Worm (Caenorhabditis elegans): Measurements from ENCODE around the gene ckb-4.

The ckb-4 gene

ce11 chrV:2109295-2109694 lies at the start of gene ckb-4 (continued):
- no peak for TF ChIP-seq fos-1 (tag; optimal IDR thresholded peaks at IDR 0.05)
- no peak for TF ChIP-seq tlp-1 (tag; optimal IDR thresholded peaks at IDR 0.05)
- no peak for TF ChIP-seq elt-2 (tag; optimal IDR thresholded peaks at IDR 0.05)
- TF ChIP-seq ces-1 (GFP tag; optimal IDR thresholded peaks at IDR 0.05) = no peak
- TF ChIP-seq zip-4 (GFP tag; optimal IDR thresholded peaks at IDR 0.05) = no peak
- peak; percentile 13 for TF ChIP-seq lin-13 (GFP tag; optimal IDR thresholded peaks at IDR 0.05)
- TF ChIP-seq pag-3 (tag; optimal IDR thresholded peaks at IDR 0.05; ENCODE audit: borderline replicate concordance, insufficient read depth) = no peak
- TF ChIP-seq nhr-85 (tag) = peak; percentile 47
- TF ChIP-seq ceh-90 (tag; optimal IDR thresholded peaks at IDR 0.05) = no peak
- TF ChIP-seq mef-2 (tag; optimal IDR thresholded peaks at IDR 0.05) = no peak

ce11 chrV:2156830-2157229 lies 47.6 kb upstream of the ckb-4 start, which contains the start of gene srbc-22:
Gene srbc-22, plus strand, starts transcription at chrV:2157130.
- TF ChIP-seq lin-13 (GFP tag; optimal IDR thresholded peaks at IDR 0.05) (no peak), C34B4.2 (tag; optimal IDR thresholded peaks at IDR 0.05) (no peak), swsn-7 (tag; optimal IDR thresholded peaks at IDR 0.05) (no peak), mef-2 (tag; optimal IDR thresholded peaks at IDR 0.05) (no peak), sptf-1 (tag; optimal IDR thresholded peaks at IDR 0.05) (no peak), nhr-11 (tag; optimal IDR thresholded peaks at IDR 0.05) (no peak), nhr-19 (GFP tag; conservative IDR thresholded peaks at IDR 0.05) (no peak), nhr-76 (tag; optimal IDR thresholded peaks at IDR 0.05) (no peak), mab-9 (GFP tag; IDR thresholded peaks at IDR 0.05) (no peak), nhr-84 (tag; optimal IDR thresholded peaks at IDR 0.05) (no peak), C04F5.9 (tag; optimal IDR thresholded peaks at IDR 0.05) (no peak), unc-62 (GFP tag; optimal IDR thresholded peaks at IDR 0.05) (no peak), hlh-4 (tag; optimal IDR thresholded peaks at IDR 0.05) (no peak), ets-5 (GFP tag; IDR thresholded peaks at IDR 0.05) (no peak), efl-1 (optimal IDR thresholded peaks at IDR 0.05) (no peak), efl-1 (GFP tag; optimal IDR thresholded peaks at IDR 0.05 in 1 of 2) (no peak), nhr-28 (tag; optimal IDR thresholded peaks at IDR 0.05) (no peak), rnt-1 (tag; optimal IDR thresholded peaks at IDR 0.05) (no peak), nhr-90 (tag; optimal IDR thresholded peaks at IDR 0.05; ENCODE audit: poor library complexity) (no peak), unc-86 (tag; optimal IDR thresholded peaks at IDR 0.05) (no peak), tbx-2 (tag; optimal IDR thresholded peaks at IDR 0.05) (no peak)

- TF ChIP-seq unc-130 (tag; optimal IDR thresholded peaks at IDR 0.05) (no peak), efl-1 (optimal IDR thresholded peaks at IDR 0.05) (no peak), efl-1 (GFP tag; optimal IDR thresholded peaks at IDR 0.05 in 1 of 2) (peak in 1 of 2 experiments; percentile 12)
Measured at ce11 chrV:2155232-2155631, 46.0 kb upstream of the ckb-4 start, which contains the start of gene srbc-21. Gene srbc-21, plus strand, starts transcription at chrV:2155532.

ce11 chrV:2153274-2153673 lies 44.0 kb upstream of the ckb-4 start, which contains the start of gene srbc-23:
Gene srbc-23, plus strand, starts transcription at chrV:2153574.
- no peak for TF ChIP-seq irx-1 (tag; optimal IDR thresholded peaks at IDR 0.05)
- TF ChIP-seq fkh-4 (tag; optimal IDR thresholded peaks at IDR 0.05; ENCODE audit: borderline replicate concordance) = no peak
- no peak for TF ChIP-seq nhr-237 (tag; optimal IDR thresholded peaks at IDR 0.05)
- TF ChIP-seq unc-98 (GFP tag; IDR thresholded peaks at IDR 0.05) = no peak
- TF ChIP-seq Y116A8C.19 (tag; optimal IDR thresholded peaks at IDR 0.05; ENCODE audit: borderline replicate concordance) = no peak
- no peak for TF ChIP-seq hpl-2 (GFP tag; optimal IDR thresholded peaks at IDR 0.05)
- TF ChIP-seq pqm-1 (tag; optimal IDR thresholded peaks at IDR 0.05) = no peak
- no peak for TF ChIP-seq skn-1 (tag; optimal IDR thresholded peaks at IDR 0.05)
- TF ChIP-seq nhr-28 (tag; optimal IDR thresholded peaks at IDR 0.05) = no peak
- no peak for TF ChIP-seq lsy-2 (tag; optimal IDR thresholded peaks at IDR 0.05)
- TF ChIP-seq lin-15B (tag; optimal IDR thresholded peaks at IDR 0.05) = no peak
- no peak for TF ChIP-seq C04F5.9 (tag; optimal IDR thresholded peaks at IDR 0.05)
- TF ChIP-seq F16B12.6 (tag; optimal IDR thresholded peaks at IDR 0.05) = no peak
- TF ChIP-seq xbp-1 (tag; optimal IDR thresholded peaks at IDR 0.05) = no peak
- TF ChIP-seq egl-13 (tag; optimal IDR thresholded peaks at IDR 0.05) = no peak

All from whole organism, L1 larva.